Fruit fly (Drosophila melanogaster) whole organism, wandering third instar larva: ENCODE results near the gene CG15765.

Experiments
- Abd-B ChIP-seq: fragments of >200 bp; optimal IDR thresholded peaks from 2 replicates; lab custom pipeline; 2017; ENCODE audit warnings: missing biosample characterization, missing genetic modification characterization
- CG32264 ChIP-seq: fragments of 200-800 bp; sonication (Bioruptor generic); optimal IDR thresholded peaks from 2 replicates; lab custom pipeline; 2016; ENCODE audit warnings: missing biosample characterization, missing genetic modification characterization
- CG9705 ChIP-seq: fragments of 200-800 bp; sonication (Bioruptor generic); optimal IDR thresholded peaks from 2 replicates; lab custom pipeline; 2018; ENCODE audit warnings: missing biosample characterization, mild to moderate bottlenecking, missing genetic modification characterization
- Dfd ChIP-seq: fragments of >200 bp; optimal IDR thresholded peaks from 2 replicates; lab custom pipeline; 2017; ENCODE audit warnings: missing biosample characterization, missing genetic modification characterization
- Dif ChIP-seq: fragments of 200-275, 200-300 bp; sonication (Bioruptor generic); optimal IDR thresholded peaks from 2 replicates; lab custom pipeline; 2018; ENCODE audit warnings: missing biosample characterization, missing genetic modification characterization; ENCODE audit not compliant: partially characterized antibody
- GATAd ChIP-seq: sonication (Bioruptor generic); optimal IDR thresholded peaks from 2 replicates; lab custom pipeline; 2016; ENCODE audit warnings: missing biosample characterization, missing genetic modification characterization
- HLH106 ChIP-seq: fragments of 200-800 bp; optimal IDR thresholded peaks from 3 replicates; lab custom pipeline; 2019; ENCODE audit warnings: missing biosample characterization, mild to moderate bottlenecking, missing genetic modification characterization, moderate library complexity
- Hnf4 ChIP-seq: fragments of 200-800 bp; sonication (Bioruptor generic); optimal IDR thresholded peaks from 2 replicates; lab custom pipeline; 2016; ENCODE audit warnings: missing biosample characterization, mild to moderate bottlenecking, missing genetic modification characterization
- Hr78 ChIP-seq: fragments of >200 bp; optimal IDR thresholded peaks from 2 replicates; lab custom pipeline; 2017; ENCODE audit warnings: missing biosample characterization, missing genetic modification characterization
- Hr83 ChIP-seq: fragments of 200-300 bp; sonication (Bioruptor generic); optimal IDR thresholded peaks from 2 replicates; lab custom pipeline; 2016; ENCODE audit warnings: missing biosample characterization, mild to moderate bottlenecking, missing genetic modification characterization, moderate library complexity; ENCODE audit not compliant: poor library complexity, severe bottlenecking
- Jra ChIP-seq: sonication (Bioruptor generic); optimal IDR thresholded peaks from 2 replicates; lab custom pipeline; 2016; ENCODE audit warnings: missing biosample characterization, missing genetic modification characterization
- Mio ChIP-seq: sonication (Bioruptor generic); optimal IDR thresholded peaks from 2 replicates; lab custom pipeline; 2016; ENCODE audit warnings: missing biosample characterization, missing genetic modification characterization
- Myc ChIP-seq: fragments of >200 bp; optimal IDR thresholded peaks from 2 replicates; lab custom pipeline; 2017
- OdsH ChIP-seq: fragments of 200-800 bp; sonication (Bioruptor generic); optimal IDR thresholded peaks from 2 replicates; lab custom pipeline; 2016; ENCODE audit warnings: missing biosample characterization, mild to moderate bottlenecking, missing genetic modification characterization
- Rel ChIP-seq, 2 experiments: fragments of 200-800 bp; sonication (Bioruptor generic) in 1 of 2; optimal IDR thresholded peaks; 2 replicates in 1 of 2; 3 replicates in 1 of 2; lab custom pipeline; 2016 to 2019; ENCODE audit warnings: mild to moderate bottlenecking in 2 of 2, missing biosample characterization in 2 of 2, missing genetic modification characterization in 2 of 2, moderate library complexity in 1 of 2
- Sp1 ChIP-seq: fragments of 200-800 bp; sonication (Bioruptor generic); optimal IDR thresholded peaks from 3 replicates; lab custom pipeline; 2019; ENCODE audit warnings: missing biosample characterization, mild to moderate bottlenecking, missing genetic modification characterization, moderate library complexity
- Vsx2 ChIP-seq: fragments of 200-300, 225-300 bp; sonication (Bioruptor generic); optimal IDR thresholded peaks from 2 replicates; lab custom pipeline; 2018; ENCODE audit warnings: missing biosample characterization, missing genetic modification characterization; ENCODE audit not compliant: partially characterized antibody
- br ChIP-seq: fragments of 200-800 bp; sonication (Bioruptor generic); optimal IDR thresholded peaks from 2 replicates; lab custom pipeline; 2016; ENCODE audit warnings: missing biosample characterization, missing genetic modification characterization
- dl ChIP-seq, 2 experiments: fragments of 175-275, 200-275 bp in 1 of 2; fragments of 200-275 bp in 1 of 2; sonication (Bioruptor generic); optimal IDR thresholded peaks; lab custom pipeline; 2018; ENCODE audit warnings: mild to moderate bottlenecking in 2 of 2, missing biosample characterization in 2 of 2, missing genetic modification characterization in 2 of 2, moderate library complexity in 2 of 2; ENCODE audit not compliant: partially characterized antibody in 2 of 2, insufficient read depth in 1 of 2
- dmrt93B ChIP-seq: fragments of 200-800 bp; sonication (Bioruptor generic); optimal IDR thresholded peaks from 2 replicates; lab custom pipeline; 2018; ENCODE audit warnings: missing biosample characterization, mild to moderate bottlenecking, missing genetic modification characterization
- dsf ChIP-seq: sonication (Bioruptor generic); optimal IDR thresholded peaks from 2 replicates; lab custom pipeline; 2016; ENCODE audit warnings: missing biosample characterization, missing genetic modification characterization, borderline replicate concordance
- foxo ChIP-seq, 2 experiments: fragments of 200-800 bp; sonication (Bioruptor generic); optimal IDR thresholded peaks; 2 replicates in 1 of 2; 3 replicates in 1 of 2; lab custom pipeline; 2016 to 2017; ENCODE audit warnings: missing biosample characterization in 2 of 2, missing genetic modification characterization in 2 of 2
- fru ChIP-seq: fragments of 200-800 bp; sonication (Bioruptor generic); optimal IDR thresholded peaks from 3 replicates; lab custom pipeline; 2016; ENCODE audit warnings: missing biosample characterization, mild to moderate bottlenecking, missing genetic modification characterization
- h ChIP-seq: fragments of 200-800 bp; sonication (Bioruptor generic); optimal IDR thresholded peaks from 3 replicates; lab custom pipeline; 2016; ENCODE audit warnings: missing biosample characterization, mild to moderate bottlenecking, missing genetic modification characterization
- jim ChIP-seq: fragments of 175-275, 200-325 bp; sonication (Bioruptor generic); optimal IDR thresholded peaks from 2 replicates; lab custom pipeline; 2016; ENCODE audit warnings: missing biosample characterization, mild to moderate bottlenecking, missing genetic modification characterization
- lola ChIP-seq: fragments of >200 bp; optimal IDR thresholded peaks from 2 replicates; lab custom pipeline; 2017; ENCODE audit warnings: missing biosample characterization, missing genetic modification characterization
- pan ChIP-seq: fragments of >200 bp; optimal IDR thresholded peaks from 2 replicates; lab custom pipeline; 2017
- psq ChIP-seq: fragments of 200-800 bp; sonication (Bioruptor generic); optimal IDR thresholded peaks from 3 replicates; lab custom pipeline; 2017; ENCODE audit warnings: missing biosample characterization, mild to moderate bottlenecking, missing genetic modification characterization, moderate library complexity
- rgr ChIP-seq: fragments of 200-800 bp; sonication (Bioruptor generic); optimal IDR thresholded peaks from 3 replicates; lab custom pipeline; 2016; ENCODE audit warnings: missing biosample characterization, mild to moderate bottlenecking, missing genetic modification characterization
- sage ChIP-seq: fragments of 200-800 bp; sonication (Bioruptor generic); optimal IDR thresholded peaks from 2 replicates; lab custom pipeline; 2016; ENCODE audit warnings: missing biosample characterization, mild to moderate bottlenecking, missing genetic modification characterization
- sv ChIP-seq: fragments of 200-800 bp; sonication (Bioruptor generic); optimal IDR thresholded peaks from 3 replicates; lab custom pipeline; 2016; ENCODE audit warnings: missing biosample characterization, missing genetic modification characterization
- tai ChIP-seq: sonication (Bioruptor generic); optimal IDR thresholded peaks from 2 replicates; lab custom pipeline; 2016; ENCODE audit warnings: missing biosample characterization, missing genetic modification characterization
- usp ChIP-seq: fragments of >200 bp; optimal IDR thresholded peaks from 2 replicates; lab custom pipeline; 2017; ENCODE audit warnings: missing biosample characterization, missing genetic modification characterization

CG15765 gene

dm6 chrX:5844980-5845379 lies 26.6 kb downstream of the CG15765 start, which contains the start of gene CG12729:
CG12729 (plus strand) TSS chrX:5845280.
- TF ChIP-seq br (GFP tag; lab: Kevin White, UChicago) = no peak
- TF ChIP-seq Myc = no peak
- TF ChIP-seq dmrt93B (GFP tag; lab: Kevin White, UChicago) = no peak
- TF ChIP-seq sage = no peak
- TF ChIP-seq Hr78 (GFP tag; lab: Kevin White, UChicago) = no peak
- TF ChIP-seq Dif (GFP tag; lab: Kevin White, UChicago) = no peak
- TF ChIP-seq GATAd (GFP tag; lab: Kevin White, UChicago) = no peak

- TF ChIP-seq dl (GFP tag; optimal IDR thresholded peaks at IDR 0.05; lab: Kevin White, UChicago; ENCODE audit: insufficient read depth in 1 of 2, partially characterized antibody in 2 of 2) (no peak), OdsH (GFP tag; lab: Kevin White, UChicago) (no peak), pan (lab: Kevin White, UChicago) (no peak), sv (GFP tag; lab: Kevin White, UChicago) (no peak), Dfd (GFP tag; lab: Kevin White, UChicago) (no peak), Myc (no peak), Hr83 (GFP tag; lab: Kevin White, UChicago) (no peak), HLH106 (tag; lab: Kevin White, UChicago) (no peak), sage (no peak), foxo (GFP tag; optimal IDR thresholded peaks at IDR 0.05; lab: Kevin White, UChicago) (no peak), rgr (GFP tag; lab: Kevin White, UChicago) (no peak), CG32264 (GFP tag; lab: Kevin White, UChicago) (no peak), Mio (GFP tag; lab: Kevin White, UChicago) (no peak), tai (GFP tag; lab: Kevin White, UChicago) (no peak), dsf (no peak)
These were observed 29.2 kb downstream of the CG15765 start for dm6 chrX:5847544-5847943.

dm6 chrX:5852677-5853076 lies 34.3 kb downstream of the CG15765 start:
- no peak for TF ChIP-seq pan (lab: Kevin White, UChicago)
- TF ChIP-seq rgr (GFP tag; lab: Kevin White, UChicago) = no peak
- TF ChIP-seq sv (GFP tag; lab: Kevin White, UChicago) = no peak
- TF ChIP-seq h (GFP tag; lab: Kevin White, UChicago) = no peak
- no peak for TF ChIP-seq dmrt93B (GFP tag; lab: Kevin White, UChicago)
- TF ChIP-seq usp (GFP tag; lab: Kevin White, UChicago) = no peak
- TF ChIP-seq Sp1 (GFP tag; lab: Kevin White, UChicago) = no peak
- TF ChIP-seq GATAd (GFP tag; lab: Kevin White, UChicago) = no peak
- no peak for TF ChIP-seq fru (GFP tag; lab: Kevin White, UChicago)
- TF ChIP-seq Dif (GFP tag; lab: Kevin White, UChicago) = no peak
- TF ChIP-seq jim (GFP tag; lab: Kevin White, UChicago) = no peak
- TF ChIP-seq Jra (GFP tag; lab: Kevin White, UChicago) = no peak
- TF ChIP-seq psq (GFP tag; lab: Kevin White, UChicago) = no peak
- TF ChIP-seq CG9705 (GFP tag; lab: Kevin White, UChicago) = no peak
- no peak for TF ChIP-seq Hnf4 (GFP tag; lab: Kevin White, UChicago)
- no peak for TF ChIP-seq foxo (GFP tag; optimal IDR thresholded peaks at IDR 0.05; lab: Kevin White, UChicago)
- TF ChIP-seq, all 38 proteins: peak for 0

- no peak for TF ChIP-seq GATAd (GFP tag; lab: Kevin White, UChicago)
- TF ChIP-seq lola = no peak
- TF ChIP-seq Sp1 (GFP tag; lab: Kevin White, UChicago) = no peak
- TF ChIP-seq tai (GFP tag; lab: Kevin White, UChicago) = no peak
- no peak for TF ChIP-seq Rel (GFP tag; optimal IDR thresholded peaks at IDR 0.05; lab: Kevin White, UChicago)
- no peak for TF ChIP-seq Rel (tag; optimal IDR thresholded peaks at IDR 0.05; lab: Kevin White, UChicago)
- no peak for TF ChIP-seq Abd-B (GFP tag; lab: Kevin White, UChicago)
- no peak for TF ChIP-seq Hnf4 (GFP tag; lab: Kevin White, UChicago)
- no peak for TF ChIP-seq CG9705 (GFP tag; lab: Kevin White, UChicago)
- no peak for TF ChIP-seq Vsx2
- TF ChIP-seq, all 38 proteins: peak for 0
These were observed 35.1 kb downstream of the CG15765 start, which contains the start of gene CG43136 for dm6 chrX:5853461-5853860. CG43136 (plus strand) TSS chrX:5853761.
